Fruit fly (Drosophila melanogaster) whole organism, wandering third instar larva: ENCODE results near the gene TotX.

ENCODE experiments used
- Abd-B ChIP-seq: fragments of >200 bp; optimal IDR thresholded peaks from 2 replicates; lab custom pipeline; 2017; ENCODE audit warnings: missing biosample characterization, missing genetic modification characterization
- GATAd ChIP-seq: sonication (Bioruptor generic); optimal IDR thresholded peaks from 2 replicates; lab custom pipeline; 2016; ENCODE audit warnings: missing biosample characterization, missing genetic modification characterization
- Myc ChIP-seq: fragments of >200 bp; optimal IDR thresholded peaks from 2 replicates; lab custom pipeline; 2017
- br ChIP-seq: fragments of 200-800 bp; sonication (Bioruptor generic); optimal IDR thresholded peaks from 2 replicates; lab custom pipeline; 2016; ENCODE audit warnings: missing biosample characterization, missing genetic modification characterization
- fru ChIP-seq: fragments of 200-800 bp; sonication (Bioruptor generic); optimal IDR thresholded peaks from 3 replicates; lab custom pipeline; 2016; ENCODE audit warnings: missing biosample characterization, mild to moderate bottlenecking, missing genetic modification characterization

DNA sequence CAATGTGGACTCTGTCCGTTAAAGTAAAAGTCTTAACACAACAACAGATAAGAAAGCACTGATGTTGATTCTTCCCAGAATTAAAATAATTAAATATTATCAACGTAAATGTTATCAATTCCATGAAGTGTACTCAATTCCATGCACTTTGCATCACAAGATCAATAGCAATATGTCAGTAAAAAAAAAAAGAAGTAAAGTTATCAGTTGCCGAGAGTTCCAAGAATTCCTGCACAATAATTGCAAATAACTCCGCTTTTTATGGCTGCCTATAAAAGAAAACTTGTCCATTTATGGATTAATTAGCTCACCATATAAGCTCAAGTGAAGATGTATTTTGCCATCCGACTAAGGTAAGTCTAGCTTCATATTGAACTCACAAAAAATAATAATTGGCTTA lies 27.9 kb downstream of the TotX start, which contains the start of gene TotZ:
- TF ChIP-seq Abd-B (GFP tag; lab: Kevin White, UChicago) = no peak
- no peak for TF ChIP-seq GATAd (GFP tag; lab: Kevin White, UChicago)
- no peak for TF ChIP-seq fru (GFP tag; lab: Kevin White, UChicago)
- TF ChIP-seq Myc (lab: Kevin White, UChicago) = no peak
- TF ChIP-seq br (GFP tag; lab: Kevin White, UChicago) = no peak
